Worm (Caenorhabditis elegans) whole organism, young adult: Measurements from ENCODE around the gene Y57G11A.4.
"Not testable (repeated sequence)": the region's sequence is repeated elsewhere in the genome, so short reads cannot be mapped to it uniquely, and the experiment has no call there.

Source experiments
- ama-1 ChIP-seq, 3 experiments: fragments of 150-350 bp in 1 of 3; sonication (generic microtip) in 2 of 3; optimal IDR thresholded peaks; 2 replicates each; lab custom pipeline; 2014 to 2018; ENCODE audit warnings: missing biosample characterization in 2 of 3, missing genetic modification characterization in 2 of 3, missing genetic modification reagents in 2 of 3
- dpl-1 ChIP-seq: fragments of 150-350 bp; optimal IDR thresholded peaks from 2 replicates; lab custom pipeline; 2014; ENCODE audit warnings: missing biosample characterization, missing genetic modification reagents, missing genetic modification characterization

ce11 chrIV:14455116-14455515, 27.0 kb upstream of the Y57G11A.4 start:
- not testable (repeated sequence) for TF ChIP-seq ama-1 (optimal IDR thresholded peaks at IDR 0.05; lab: Kevin White, UChicago); ama-1 (GFP tag; optimal IDR thresholded peaks at IDR 0.05; lab: Kevin White, UChicago); dpl-1
